Fruit fly (Drosophila melanogaster): ENCODE results near the gene CG3226.

dm6 chrX:6654198-6654831, at the start of gene CG3226, which contains the start of gene Cdc7:
- TF ChIP-seq Blimp-1 (GFP tag; optimal IDR thresholded peaks at IDR 0.05) (peak; percentile 58), CG8119 (GFP tag; IDR thresholded peaks at IDR 0.05) (no peak), vri (GFP tag; optimal IDR thresholded peaks at IDR 0.05) (peak; percentile 59), CG34406 (GFP tag; optimal IDR thresholded peaks at IDR 0.05) (peak; percentile 64), dsx (GFP tag; optimal IDR thresholded peaks at IDR 0.05; ENCODE audit: poor library complexity, severe bottlenecking) (peak; percentile 33), eg (GFP tag; IDR thresholded peaks at IDR 0.05) (peak; percentile 53; the same call in 1 of the 3 replicates), Hr4 (GFP tag; optimal IDR thresholded peaks at IDR 0.05) (no peak), CG9139 (GFP tag; optimal IDR thresholded peaks at IDR 0.05) (peak; percentile 53), CG7368 (GFP tag; optimal IDR thresholded peaks at IDR 0.05) (peak; percentile 60), CG16779 (tag; optimal IDR thresholded peaks at IDR 0.05) (peak; percentile 31), CG10631 (GFP tag; optimal IDR thresholded peaks at IDR 0.05) (peak; percentile 46), OdsH (GFP tag; optimal IDR thresholded peaks at IDR 0.05) (peak; percentile 67)
